Worm (Caenorhabditis elegans) whole organism, L4 larva: ENCODE results near the gene R13H7.2.

ENCODE experiments used
- F10B5.3 ChIP-seq: sonication (generic microtip); optimal IDR thresholded peaks from 2 replicates; lab custom pipeline; 2016; ENCODE audit warnings: mild to moderate bottlenecking, missing genetic modification characterization, missing compliant biosample characterization
- F26F4.8 ChIP-seq: fragments of 200-800 bp; sonication (Bioruptor generic); conservative IDR thresholded peaks from 2 replicates; pipeline ENCODE4 v1.3.6; 2022; ENCODE audit warnings: missing genetic modification characterization, missing compliant biosample characterization
- F37D6.2 ChIP-seq: sonication (generic microtip); optimal IDR thresholded peaks from 2 replicates; lab custom pipeline; 2016; ENCODE audit warnings: mild to moderate bottlenecking, missing genetic modification characterization, missing compliant biosample characterization
- R02D3.7 ChIP-seq: fragments of 150-350 bp; sonication (generic microtip); optimal IDR thresholded peaks from 3 replicates; lab custom pipeline; 2014; ENCODE audit warnings: missing biosample characterization, missing genetic modification characterization
- T20F7.1 ChIP-seq: fragments of 200-800 bp; sonication (Bioruptor generic); optimal IDR thresholded peaks from 2 replicates; lab custom pipeline; 2018; ENCODE audit warnings: mild to moderate bottlenecking, missing genetic modification characterization, missing compliant biosample characterization
- Y105C5A.15 ChIP-seq: fragments of 200-800 bp; sonication (Bioruptor generic); IDR thresholded peaks from 2 replicates; pipeline ENCODE4 v1.3.6; 2022; ENCODE audit warnings: missing genetic modification characterization, missing compliant biosample characterization
- arid-1 ChIP-seq: fragments of 200-800 bp; sonication (Bioruptor generic); conservative IDR thresholded peaks from 2 replicates; pipeline ENCODE4 v1.3.6; 2022; ENCODE audit warnings: missing genetic modification reagents, missing genetic modification characterization, missing compliant biosample characterization
- attf-4 ChIP-seq: sonication (generic microtip); optimal IDR thresholded peaks from 3 replicates; lab custom pipeline; 2017; ENCODE audit warnings: missing biosample characterization, missing genetic modification characterization
- ceh-62 ChIP-seq: sonication (generic microtip); optimal IDR thresholded peaks from 2 replicates; lab custom pipeline; 2017; ENCODE audit warnings: missing biosample characterization, missing genetic modification characterization
- ctbp-1 ChIP-seq: fragments of 200-800 bp; sonication (Bioruptor generic); IDR thresholded peaks from 2 replicates; pipeline ENCODE4 v1.3.6; 2022; ENCODE audit warnings: missing genetic modification reagents, missing genetic modification characterization, missing compliant biosample characterization
- daf-16 ChIP-seq, 3 experiments: sonication (generic microtip); optimal IDR thresholded peaks; 2 replicates each; lab custom pipeline; 2016 to 2017; ENCODE audit warnings: missing genetic modification characterization in 3 of 3, missing genetic modification reagents in 3 of 3, mild to moderate bottlenecking in 2 of 3, missing compliant biosample characterization in 2 of 3, missing biosample characterization in 1 of 3, moderate library complexity in 1 of 3
- daf-8 ChIP-seq: fragments of 200-800 bp; sonication (Bioruptor generic); IDR thresholded peaks from 2 replicates; pipeline ENCODE4 v1.3.6; 2022; ENCODE audit warnings: missing genetic modification characterization, missing compliant biosample characterization
- dmd-6 ChIP-seq: fragments of 200-800 bp; sonication (Bioruptor generic); IDR thresholded peaks from 2 replicates; pipeline ENCODE4 v1.3.6; 2022; ENCODE audit warnings: missing genetic modification reagents, missing genetic modification characterization, missing compliant biosample characterization
- dmd-8 ChIP-seq: fragments of 200-800 bp; sonication (Bioruptor generic); IDR thresholded peaks from 2 replicates; pipeline ENCODE4 v1.3.6; 2022; ENCODE audit warnings: missing genetic modification characterization, missing compliant biosample characterization
- dmd-9 ChIP-seq: fragments of 200-800 bp; sonication (Bioruptor generic); IDR thresholded peaks from 2 replicates; pipeline ENCODE4 v1.3.6; 2022; ENCODE audit warnings: missing genetic modification reagents, missing genetic modification characterization, missing compliant biosample characterization
- dpl-1 ChIP-seq: fragments of 150-350 bp; optimal IDR thresholded peaks from 2 replicates; lab custom pipeline; 2014; ENCODE audit warnings: missing biosample characterization, missing genetic modification reagents, missing genetic modification characterization
- duxl-1 ChIP-seq: sonication (generic microtip); optimal IDR thresholded peaks from 2 replicates; lab custom pipeline; 2016; ENCODE audit warnings: mild to moderate bottlenecking, missing genetic modification characterization, moderate library complexity, missing compliant biosample characterization; ENCODE audit not compliant: poor library complexity
- dve-1 ChIP-seq: sonication (generic microtip); optimal IDR thresholded peaks from 2 replicates; lab custom pipeline; 2017; ENCODE audit warnings: antibody characterized with exemption, mild to moderate bottlenecking, missing genetic modification characterization, missing compliant biosample characterization; ENCODE audit not compliant: insufficient read depth
- egl-43 ChIP-seq: fragments of 200-800 bp; sonication (Bioruptor generic); IDR thresholded peaks from 2 replicates; pipeline ENCODE4 v1.3.6; 2022; ENCODE audit warnings: missing genetic modification reagents, missing genetic modification characterization, missing compliant biosample characterization
- fkh-10 ChIP-seq: fragments of 150-350 bp; optimal IDR thresholded peaks from 2 replicates; lab custom pipeline; 2014; ENCODE audit warnings: missing biosample characterization, missing genetic modification reagents, missing genetic modification characterization
- fos-1 ChIP-seq: fragments of 150-350 bp; optimal IDR thresholded peaks from 2 replicates; lab custom pipeline; 2014; ENCODE audit warnings: missing biosample characterization, missing genetic modification characterization
- hif-1 ChIP-seq, 2 experiments: sonication (generic microtip); optimal IDR thresholded peaks; 2 replicates each; lab custom pipeline; 2016 to 2017; ENCODE audit warnings: missing compliant biosample characterization in 2 of 2, missing genetic modification characterization in 2 of 2, missing genetic modification reagents in 2 of 2, missing genotype in 2 of 2, mild to moderate bottlenecking in 1 of 2
- hlh-11 ChIP-seq: fragments of 200-800 bp; sonication (Bioruptor generic); optimal IDR thresholded peaks from 2 replicates; lab custom pipeline; 2018; ENCODE audit warnings: mild to moderate bottlenecking, missing genetic modification characterization, missing compliant biosample characterization
- hlh-30 ChIP-seq: sonication (generic microtip); optimal IDR thresholded peaks from 2 replicates; lab custom pipeline; 2017; ENCODE audit warnings: antibody characterized with exemption, mild to moderate bottlenecking, missing genetic modification characterization, missing compliant biosample characterization; ENCODE audit not compliant: insufficient read depth
- hmg-1.1 ChIP-seq: fragments of 200-800 bp; sonication (Bioruptor generic); IDR thresholded peaks from 2 replicates; pipeline ENCODE4 v1.3.6; 2022; ENCODE audit warnings: missing genetic modification reagents, missing genetic modification characterization, missing compliant biosample characterization
- jun-1 ChIP-seq: fragments of 150-350 bp; optimal IDR thresholded peaks from 2 replicates; lab custom pipeline; 2014; ENCODE audit warnings: missing biosample characterization, missing genetic modification reagents, missing genetic modification characterization
- mdt-29 ChIP-seq: fragments of 200-800 bp; sonication (Bioruptor generic); IDR thresholded peaks from 2 replicates; pipeline ENCODE4 v1.3.6; 2022; ENCODE audit warnings: missing genetic modification reagents, missing genetic modification characterization, missing compliant biosample characterization
- nhr-102 ChIP-seq: sonication (generic microtip); optimal IDR thresholded peaks from 2 replicates; lab custom pipeline; 2016; ENCODE audit warnings: mild to moderate bottlenecking, missing genetic modification characterization, moderate library complexity, missing compliant biosample characterization
- nhr-11 ChIP-seq: fragments of 150-350 bp; optimal IDR thresholded peaks from 2 replicates; lab custom pipeline; 2014; ENCODE audit warnings: missing biosample characterization, missing genetic modification characterization
- nhr-6 ChIP-seq: fragments of 150-350 bp; optimal IDR thresholded peaks from 2 replicates; lab custom pipeline; 2014; ENCODE audit warnings: missing biosample characterization, missing genetic modification characterization
- pha-4 ChIP-seq, 2 experiments: fragments of 150-350 bp in 1 of 2; fragments of 200-800 bp in 1 of 2; sonication (Bioruptor generic) in 1 of 2; IDR thresholded peaks in 1 of 2; optimal IDR thresholded peaks in 1 of 2; 2 replicates each; pipeline versions ENCODE4 v1.3.6 to Lab custom; 2014 to 2022; ENCODE audit warnings: missing genetic modification characterization in 2 of 2, missing genetic modification reagents in 2 of 2, missing biosample characterization in 1 of 2, missing compliant biosample characterization in 1 of 2
- php-3 ChIP-seq: fragments of 200-800 bp; sonication (Bioruptor generic); IDR thresholded peaks from 2 replicates; pipeline ENCODE4 v1.3.6; 2022; ENCODE audit warnings: missing genetic modification reagents, missing genetic modification characterization, missing compliant biosample characterization
- pqm-1 ChIP-seq: sonication (generic microtip); optimal IDR thresholded peaks from 2 replicates; lab custom pipeline; 2017; ENCODE audit warnings: missing biosample characterization, missing genetic modification characterization
- rbr-2 ChIP-seq: sonication (generic microtip); optimal IDR thresholded peaks from 2 replicates; lab custom pipeline; 2016; ENCODE audit warnings: missing genotype, missing genetic modification characterization, missing compliant biosample characterization
- saeg-2 ChIP-seq: fragments of 200-800 bp; sonication (Bioruptor generic); IDR thresholded peaks from 2 replicates; pipeline ENCODE4 v1.3.6; 2022; ENCODE audit warnings: missing genetic modification reagents, missing genetic modification characterization, missing compliant biosample characterization
- sdz-12 ChIP-seq: fragments of 200-800 bp; sonication (Bioruptor generic); optimal IDR thresholded peaks from 2 replicates; lab custom pipeline; 2018; ENCODE audit warnings: mild to moderate bottlenecking, missing genetic modification characterization, missing compliant biosample characterization
- set-16 ChIP-seq: fragments of 200-800 bp; sonication (Bioruptor generic); IDR thresholded peaks from 2 replicates; pipeline ENCODE4 v1.3.6; 2022; ENCODE audit warnings: missing genetic modification reagents, missing genetic modification characterization, missing compliant biosample characterization
- skn-1 ChIP-seq: fragments of 150-350 bp; optimal IDR thresholded peaks from 2 replicates; lab custom pipeline; 2014; ENCODE audit warnings: missing biosample characterization, missing genetic modification characterization
- snpc-1.2 ChIP-seq: fragments of 200-800 bp; sonication (Bioruptor generic); IDR thresholded peaks from 2 replicates; pipeline ENCODE4 v1.3.6; 2022; ENCODE audit warnings: missing genetic modification reagents, missing genetic modification characterization, missing compliant biosample characterization
- unc-130 ChIP-seq: sonication (generic microtip); optimal IDR thresholded peaks from 2 replicates; lab custom pipeline; 2016; ENCODE audit warnings: missing genetic modification reagents, missing genetic modification characterization, missing compliant biosample characterization
- unc-39 ChIP-seq: sonication (generic microtip); optimal IDR thresholded peaks from 2 replicates; lab custom pipeline; 2017; ENCODE audit warnings: missing biosample characterization, missing genetic modification characterization
- unc-62 ChIP-seq, 3 experiments: fragments of 150-350 bp in 1 of 3; sonication (generic microtip); optimal IDR thresholded peaks in 2 of 3; peaks in 1 of 3; 1 replicate in 1 of 3; 2 replicates in 2 of 3; lab custom pipeline; 2014 to 2017; ENCODE audit warnings: missing biosample characterization in 3 of 3, missing genetic modification characterization in 3 of 3, missing genetic modification reagents in 3 of 3, missing genotype in 1 of 3
- vab-7 ChIP-seq: fragments of 200-800 bp; sonication (Bioruptor generic); IDR thresholded peaks from 2 replicates; pipeline ENCODE4 v1.3.6; 2022; ENCODE audit warnings: missing genetic modification reagents, missing genetic modification characterization, missing compliant biosample characterization
- zag-1 ChIP-seq: fragments of 150-350 bp; optimal IDR thresholded peaks from 2 replicates; lab custom pipeline; 2014; ENCODE audit warnings: missing biosample characterization, missing genetic modification characterization
- zip-2 ChIP-seq: fragments of 150-350 bp; optimal IDR thresholded peaks from 2 replicates; lab custom pipeline; 2014; ENCODE audit warnings: missing biosample characterization, missing genetic modification characterization
- ztf-7 ChIP-seq: fragments of 150-350 bp; optimal IDR thresholded peaks from 2 replicates; lab custom pipeline; 2014; ENCODE audit warnings: missing biosample characterization, missing genetic modification characterization

The R13H7.2 gene

DNA sequence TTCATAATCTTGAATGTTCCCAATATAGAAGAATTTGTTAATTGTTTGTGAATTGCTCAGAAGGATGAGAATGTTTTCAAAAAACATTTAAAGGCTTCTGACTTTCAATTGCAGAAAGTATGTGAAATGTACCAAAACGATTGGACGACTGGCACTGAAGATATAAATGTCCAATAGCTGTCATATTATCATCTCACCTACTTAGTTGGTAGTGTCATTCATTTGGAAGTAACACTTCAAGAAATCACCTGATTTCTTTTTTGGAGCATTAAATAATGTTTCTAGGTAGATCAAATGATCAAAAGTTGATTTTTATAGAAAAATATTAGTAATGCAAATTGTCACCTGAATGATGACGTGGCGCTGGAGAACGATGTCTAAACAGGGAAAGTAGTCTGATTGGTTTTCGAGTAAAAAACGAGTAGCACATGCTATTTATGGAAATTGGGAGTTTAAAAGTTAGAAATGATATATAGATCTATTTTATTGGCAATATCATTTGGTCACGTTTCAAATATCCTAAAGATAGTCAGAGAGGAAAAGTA, 20.6 kb upstream of the R13H7.2 start:
- TF ChIP-seq F37D6.2 (tag; lab: Kevin White, UChicago) = no peak
- TF ChIP-seq dmd-6 (GFP tag; lab: Robert Waterston, UW) = peak; percentile 70
- no peak for TF ChIP-seq dmd-8 (GFP tag; lab: Robert Waterston, UW)

DNA sequence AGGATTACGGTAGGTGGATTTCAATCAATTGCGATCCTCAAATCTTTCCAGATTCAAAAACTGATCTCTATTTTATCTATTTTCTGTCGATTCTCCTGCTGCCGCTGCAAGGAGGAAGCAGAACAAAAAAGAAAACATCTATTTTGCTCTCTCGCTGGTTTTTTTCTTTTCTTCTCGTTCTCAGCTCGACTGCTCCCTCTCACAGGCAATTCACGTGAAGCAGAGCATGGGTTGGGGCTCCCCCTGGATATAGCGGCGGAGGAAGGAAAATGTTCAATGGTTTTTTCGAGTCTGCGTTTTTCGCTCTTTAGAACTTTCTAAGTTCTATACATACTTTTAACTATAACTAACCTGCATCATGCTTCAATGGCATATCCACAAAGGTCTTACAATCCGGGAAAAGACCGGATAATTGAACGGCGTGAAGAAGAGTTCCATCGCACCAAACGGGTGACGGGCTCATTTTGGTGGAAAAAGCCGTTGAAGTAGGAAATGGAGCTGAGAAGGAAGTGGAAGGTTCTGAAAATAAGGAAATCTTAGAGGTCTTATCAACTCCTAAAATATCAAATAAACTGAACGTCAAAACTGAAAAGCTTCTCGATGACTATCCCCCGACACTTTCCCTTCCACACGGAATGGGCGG, 19.9 kb upstream of the R13H7.2 start:
- TF ChIP-seq T20F7.1 = no peak
- TF ChIP-seq set-16 = no peak
- TF ChIP-seq unc-62 (GFP tag; optimal IDR thresholded peaks at IDR 0.05 in 1 of 2; lab: Kevin White, UChicago) = peak in 1 of 2 experiments; percentile 96
- no peak for TF ChIP-seq unc-62 (tag; optimal IDR thresholded peaks at IDR 0.05; lab: Kevin White, UChicago)
- peak; percentile 84 for TF ChIP-seq nhr-11 (tag; lab: Kevin White, UChicago)
- TF ChIP-seq dve-1 (tag; lab: Kevin White, UChicago) = no peak
- no peak for TF ChIP-seq sdz-12
- TF ChIP-seq F10B5.3 (tag; lab: Kevin White, UChicago) = no peak
- no peak for TF ChIP-seq arid-1 (GFP tag; lab: Robert Waterston, UW)
- no peak for TF ChIP-seq unc-130 (GFP tag; lab: Kevin White, UChicago)
- TF ChIP-seq dpl-1 (GFP tag; lab: Kevin White, UChicago) = no peak
- no peak for TF ChIP-seq duxl-1
- TF ChIP-seq ztf-7 (tag; lab: Kevin White, UChicago) = no peak
- no peak for TF ChIP-seq nhr-102 (tag; lab: Kevin White, UChicago)
- peak in 1 of 2 experiments; percentile 66 for TF ChIP-seq daf-16 (GFP tag; optimal IDR thresholded peaks at IDR 0.05; lab: Kevin White, UChicago)
- TF ChIP-seq daf-16 (tag; optimal IDR thresholded peaks at IDR 0.05; lab: Kevin White, UChicago) = no peak
- no peak for TF ChIP-seq jun-1 (tag; lab: Kevin White, UChicago)
- TF ChIP-seq saeg-2 = no peak
- TF ChIP-seq rbr-2 (tag; lab: Kevin White, UChicago) = peak; percentile 31
- TF ChIP-seq pha-4 (GFP tag; IDR thresholded peaks at IDR 0.05; lab: Robert Waterston, UW) = 0 out of 2 replicates have a peak, but pooled peaks have one; percentile 44
- TF ChIP-seq pha-4 (tag; optimal IDR thresholded peaks at IDR 0.05; lab: Kevin White, UChicago) = peak; percentile 11
- no peak for TF ChIP-seq daf-8 (GFP tag; lab: Robert Waterston, UW)
- TF ChIP-seq fkh-10 = peak; percentile 55
- no peak for TF ChIP-seq attf-4
- no peak for TF ChIP-seq ceh-62 (tag; lab: Kevin White, UChicago)
- peak; percentile 72 for TF ChIP-seq hlh-30 (tag; lab: Kevin White, UChicago)
- TF ChIP-seq hmg-1.1 (GFP tag; lab: Robert Waterston, UW) = 0 out of 2 replicates have a peak, but pooled peaks have one; percentile 35
- TF ChIP-seq Y105C5A.15 (GFP tag; lab: Robert Waterston, UW) = no peak
- TF ChIP-seq egl-43 = no peak
- TF ChIP-seq dmd-9 = no peak
- no peak for TF ChIP-seq nhr-6 (tag; lab: Kevin White, UChicago)
- peak; percentile 80 for TF ChIP-seq dmd-6 (GFP tag; lab: Robert Waterston, UW)
- TF ChIP-seq hlh-11 = peak; percentile 79
- TF ChIP-seq skn-1 (tag; lab: Kevin White, UChicago) = no peak
- no peak for TF ChIP-seq zag-1 (tag; lab: Kevin White, UChicago)
- no peak for TF ChIP-seq vab-7
- TF ChIP-seq hif-1 (tag; optimal IDR thresholded peaks at IDR 0.05; lab: Kevin White, UChicago) = no peak
- no peak for TF ChIP-seq unc-39 (tag; lab: Kevin White, UChicago)
- no peak for TF ChIP-seq F26F4.8 (GFP tag; lab: Robert Waterston, UW)
- TF ChIP-seq ctbp-1 = peak; percentile 46; the same call in 1 of the 2 replicates
- no peak for TF ChIP-seq R02D3.7 (tag; lab: Kevin White, UChicago)
- no peak for TF ChIP-seq php-3 (GFP tag; lab: Robert Waterston, UW)
- TF ChIP-seq mdt-29 (GFP tag; lab: Robert Waterston, UW) = no peak
- no peak for TF ChIP-seq fos-1
- no peak for TF ChIP-seq zip-2 (tag; lab: Kevin White, UChicago)
- TF ChIP-seq pqm-1 (tag; lab: Kevin White, UChicago) = no peak
- no peak for TF ChIP-seq snpc-1.2
